Worm (Caenorhabditis elegans): ENCODE results near the gene sri-29.

DNA sequence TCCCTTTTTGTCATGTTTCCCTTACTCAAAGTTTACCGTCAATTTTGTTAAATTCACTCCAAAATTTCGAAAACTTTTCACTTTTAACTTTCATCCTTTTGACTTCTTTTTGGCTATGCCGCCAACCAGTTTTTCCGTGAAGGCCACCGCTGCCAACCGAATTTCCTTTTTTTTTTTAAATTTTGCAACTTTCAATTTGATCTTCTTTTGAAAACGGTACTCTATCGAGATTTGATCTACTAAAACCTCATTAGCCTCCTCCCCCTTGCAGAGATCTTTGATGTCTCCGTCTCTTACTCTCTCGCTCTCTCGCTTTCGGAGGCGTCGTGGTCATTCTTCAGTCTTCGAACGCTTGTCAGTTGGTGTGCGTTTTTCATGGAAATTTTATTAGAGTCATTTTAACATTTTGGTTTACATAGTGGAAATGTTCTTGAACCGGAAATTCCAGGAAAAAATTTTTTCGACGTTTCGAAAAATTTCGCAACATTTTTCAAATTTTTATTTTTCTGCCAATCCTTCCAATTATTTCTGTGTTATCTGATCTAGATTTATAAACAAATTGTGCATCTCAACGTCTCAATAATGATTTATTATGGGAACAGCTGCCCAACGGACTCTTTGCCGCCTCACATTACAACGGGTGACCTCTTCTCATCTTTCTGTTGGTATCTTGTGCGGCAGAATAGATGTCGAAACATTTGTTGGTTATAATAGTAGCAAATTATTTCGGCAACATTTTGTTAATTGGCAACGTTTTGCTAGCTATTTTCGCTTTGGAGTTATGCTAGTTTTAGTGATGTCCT lies 49.3 kb upstream of the sri-29 start:
- TF ChIP-seq madf-3 (GFP tag; IDR thresholded peaks at IDR 0.05) (no peak), lin-40 (tag; optimal IDR thresholded peaks at IDR 0.05) (no peak), Y53G8AR.9 (GFP tag; conservative IDR thresholded peaks at IDR 0.05) (no peak), mel-28 (tag; optimal IDR thresholded peaks at IDR 0.05; ENCODE audit: borderline replicate concordance) (no peak), bed-2 (GFP tag; IDR thresholded peaks at IDR 0.05) (no peak), aptf-2 (GFP tag; conservative IDR thresholded peaks at IDR 0.05) (no peak), somi-1 (GFP tag; optimal IDR thresholded peaks at IDR 0.05) (no peak), ztf-22 (GFP tag; optimal IDR thresholded peaks at IDR 0.05) (no peak), dox-1 (GFP tag; IDR thresholded peaks at IDR 0.05) (no peak), ama-1 (optimal IDR thresholded peaks at IDR 0.05) (no peak), ama-1 (GFP tag; optimal IDR thresholded peaks at IDR 0.05) (no peak), F23B12.7 (tag; optimal IDR thresholded peaks at IDR 0.05; ENCODE audit: insufficient read depth) (no peak)
